Fruit fly (Drosophila melanogaster) whole organism, prepupa: ENCODE data around the gene CG5172.

Experiments
- Blimp-1 ChIP-seq: fragments of 200-800 bp; sonication (Bioruptor generic); optimal IDR thresholded peaks from 3 replicates; lab custom pipeline; 2017; ENCODE audit warnings: missing biosample characterization, missing genetic modification characterization, mild to moderate bottlenecking, moderate library complexity, missing genetic modification reagents
- CG10631 ChIP-seq: fragments of 200-800 bp; sonication (Bioruptor generic); optimal IDR thresholded peaks from 2 replicates; lab custom pipeline; 2016; ENCODE audit warnings: missing biosample characterization, missing genetic modification characterization
- CG10669 ChIP-seq: fragments of 200-800 bp; sonication (Bioruptor generic); optimal IDR thresholded peaks from 3 replicates; lab custom pipeline; 2018; ENCODE audit warnings: missing biosample characterization, mild to moderate bottlenecking, missing genetic modification characterization, moderate library complexity
- CG11762 ChIP-seq: fragments of 200-800 bp; sonication (Bioruptor generic); optimal IDR thresholded peaks from 3 replicates; lab custom pipeline; 2016; ENCODE audit warnings: missing biosample characterization, missing genetic modification characterization; ENCODE audit not compliant: insufficient read depth
- CG15336 ChIP-seq: fragments of 200-800 bp; sonication (Bioruptor generic); IDR thresholded peaks from 2 replicates; pipeline ENCODE4 v1.3.6; 2022; ENCODE audit warnings: missing biosample characterization, missing genetic modification characterization
- CG1621 ChIP-seq: fragments of 200-800 bp; sonication (Bioruptor generic); optimal IDR thresholded peaks from 3 replicates; lab custom pipeline; 2018; ENCODE audit warnings: missing biosample characterization, mild to moderate bottlenecking, missing genetic modification characterization
- CG16779 ChIP-seq: fragments of 200-800 bp; sonication (Bioruptor generic); optimal IDR thresholded peaks from 3 replicates; lab custom pipeline; 2017; ENCODE audit warnings: missing biosample characterization, mild to moderate bottlenecking, missing genetic modification characterization
- CG3032 ChIP-seq: fragments of 200-800 bp; optimal IDR thresholded peaks from 2 replicates; lab custom pipeline; 2019; ENCODE audit warnings: missing biosample characterization, mild to moderate bottlenecking, missing genetic modification characterization, moderate library complexity
- CG31627 ChIP-seq: fragments of 200-800 bp; sonication (Bioruptor generic); optimal IDR thresholded peaks from 3 replicates; lab custom pipeline; 2016; ENCODE audit warnings: missing biosample characterization, missing genetic modification characterization
- CG32006 ChIP-seq: fragments of 200-800 bp; sonication (Bioruptor generic); optimal IDR thresholded peaks from 3 replicates; lab custom pipeline; 2017; ENCODE audit warnings: missing biosample characterization, mild to moderate bottlenecking, missing genetic modification characterization
- CG34406 ChIP-seq: fragments of 200-800 bp; sonication (Bioruptor generic); optimal IDR thresholded peaks from 3 replicates; lab custom pipeline; 2016; ENCODE audit warnings: missing biosample characterization, missing genetic modification characterization
- CG3919 ChIP-seq: fragments of 200-800 bp; sonication (Bioruptor generic); optimal IDR thresholded peaks from 3 replicates; lab custom pipeline; 2016; ENCODE audit warnings: missing biosample characterization, missing genetic modification characterization
- CG4318 ChIP-seq: fragments of 200-800 bp; sonication (Bioruptor generic); optimal IDR thresholded peaks from 3 replicates; lab custom pipeline; 2017; ENCODE audit warnings: missing biosample characterization, mild to moderate bottlenecking, missing genetic modification characterization
- CG6163 ChIP-seq: fragments of 200-800 bp; sonication (Bioruptor generic); IDR thresholded peaks from 3 replicates; pipeline ENCODE4 v1.3.6; 2022; ENCODE audit warnings: missing biosample characterization, missing genetic modification characterization
- CG6276 ChIP-seq: fragments of 200-800 bp; sonication (Bioruptor generic); optimal IDR thresholded peaks from 2 replicates; lab custom pipeline; 2017; ENCODE audit warnings: missing biosample characterization, mild to moderate bottlenecking, missing genetic modification characterization
- CG6792 ChIP-seq: fragments of 200-800 bp; sonication (Bioruptor generic); optimal IDR thresholded peaks from 3 replicates; lab custom pipeline; 2016; ENCODE audit warnings: missing biosample characterization, missing genetic modification characterization
- CG6854 ChIP-seq: fragments of 200-800 bp; sonication (Bioruptor generic); optimal IDR thresholded peaks from 2 replicates; lab custom pipeline; 2017; ENCODE audit warnings: missing biosample characterization, mild to moderate bottlenecking, missing genetic modification characterization
- CG7368 ChIP-seq: fragments of 200-800 bp; sonication (Bioruptor generic); optimal IDR thresholded peaks from 3 replicates; lab custom pipeline; 2016; ENCODE audit warnings: missing biosample characterization, missing genetic modification characterization
- CG8119 ChIP-seq: fragments of 200-800 bp; sonication (Bioruptor generic); IDR thresholded peaks from 3 replicates; pipeline ENCODE4 v1.3.6; 2022; ENCODE audit warnings: missing biosample characterization, missing genetic modification characterization
- CG8319 ChIP-seq: fragments of 200-800 bp; sonication (Bioruptor generic); optimal IDR thresholded peaks from 3 replicates; lab custom pipeline; 2016; ENCODE audit warnings: missing biosample characterization, missing genetic modification characterization
- CG8632 ChIP-seq: fragments of 200-800 bp; sonication (Bioruptor generic); optimal IDR thresholded peaks from 3 replicates; lab custom pipeline; 2016; ENCODE audit warnings: missing biosample characterization, missing genetic modification characterization
- CG9139 ChIP-seq: fragments of 200-800 bp; sonication (Bioruptor generic); optimal IDR thresholded peaks from 3 replicates; lab custom pipeline; 2017; ENCODE audit warnings: missing biosample characterization, mild to moderate bottlenecking, missing genetic modification characterization
- Eip78C ChIP-seq: fragments of 200-800 bp; sonication (Bioruptor generic); peaks from one replicate; lab custom pipeline; 2016; ENCODE audit warnings: missing biosample characterization, missing genetic modification characterization
- Eip93F ChIP-seq: fragments of 200-800 bp; sonication (Bioruptor generic); optimal IDR thresholded peaks from 2 replicates; lab custom pipeline; 2016; ENCODE audit warnings: missing biosample characterization, mild to moderate bottlenecking, missing genetic modification characterization
- Ets21C ChIP-seq: fragments of 200-800 bp; sonication (Bioruptor generic); optimal IDR thresholded peaks from 3 replicates; lab custom pipeline; 2016; ENCODE audit warnings: missing biosample characterization, missing genetic modification characterization
- Ets96B ChIP-seq: fragments of 200-800 bp; optimal IDR thresholded peaks from 2 replicates; lab custom pipeline; 2019; ENCODE audit warnings: missing biosample characterization, mild to moderate bottlenecking, missing genetic modification characterization, moderate library complexity
- Gug ChIP-seq: fragments of 200-800 bp; sonication (Bioruptor generic); IDR thresholded peaks from 2 replicates; pipeline ENCODE4 v1.3.6; 2022; ENCODE audit warnings: missing biosample characterization, missing genetic modification characterization
- Hr38 ChIP-seq: sonication (Bioruptor generic); optimal IDR thresholded peaks from 2 replicates; lab custom pipeline; 2016; ENCODE audit warnings: missing biosample characterization, missing genetic modification characterization
- Hr39 ChIP-seq: fragments of 200-800 bp; sonication (Bioruptor generic); optimal IDR thresholded peaks from 2 replicates; lab custom pipeline; 2016; ENCODE audit warnings: missing biosample characterization, missing genetic modification characterization
- Lpt ChIP-seq: fragments of 200-800 bp; sonication (Bioruptor generic); optimal IDR thresholded peaks from 3 replicates; lab custom pipeline; 2016; ENCODE audit warnings: missing biosample characterization, missing genetic modification characterization
- Met ChIP-seq: fragments of 200-800 bp; sonication (Bioruptor generic); optimal IDR thresholded peaks from 3 replicates; lab custom pipeline; 2016; ENCODE audit warnings: missing biosample characterization, missing genetic modification characterization
- OdsH ChIP-seq: fragments of 200-800 bp; sonication (Bioruptor generic); optimal IDR thresholded peaks from 3 replicates; lab custom pipeline; 2016; ENCODE audit warnings: missing biosample characterization, missing genetic modification characterization
- Smox ChIP-seq: fragments of 200-800 bp; sonication (Bioruptor generic); optimal IDR thresholded peaks from 3 replicates; lab custom pipeline; 2016; ENCODE audit warnings: missing biosample characterization, missing genetic modification characterization
- Sox102F ChIP-seq: fragments of 200-800 bp; sonication (Bioruptor generic); optimal IDR thresholded peaks from 2 replicates; lab custom pipeline; 2016; ENCODE audit warnings: missing biosample characterization, mild to moderate bottlenecking, missing genetic modification characterization
- Sox15 ChIP-seq: fragments of 200-800 bp; sonication (Bioruptor generic); optimal IDR thresholded peaks from 3 replicates; lab custom pipeline; 2016; ENCODE audit warnings: missing biosample characterization, missing genetic modification characterization
- achi ChIP-seq: fragments of 200-800 bp; sonication (Bioruptor generic); optimal IDR thresholded peaks from 3 replicates; lab custom pipeline; 2016; ENCODE audit warnings: missing biosample characterization, missing genetic modification characterization
- cyc ChIP-seq: fragments of 200-800 bp; sonication (Bioruptor generic); optimal IDR thresholded peaks from 3 replicates; lab custom pipeline; 2016; ENCODE audit warnings: missing biosample characterization, missing genetic modification characterization
- dac ChIP-seq: fragments of 200-800 bp; sonication (Bioruptor generic); optimal IDR thresholded peaks from 2 replicates; lab custom pipeline; 2017; ENCODE audit warnings: missing biosample characterization, mild to moderate bottlenecking, missing genetic modification characterization
- dsx ChIP-seq: fragments of 200-800 bp; optimal IDR thresholded peaks from 3 replicates; lab custom pipeline; 2019; ENCODE audit warnings: missing biosample characterization, mild to moderate bottlenecking, missing genetic modification characterization, moderate library complexity; ENCODE audit not compliant: poor library complexity, severe bottlenecking
- eg ChIP-seq: fragments of 200-800 bp; sonication (Bioruptor generic); IDR thresholded peaks from 3 replicates; pipeline ENCODE4 v1.3.6; 2022; ENCODE audit warnings: missing biosample characterization, missing genetic modification characterization
- esn ChIP-seq: fragments of 200-800 bp; sonication (Bioruptor generic); optimal IDR thresholded peaks from 2 replicates; lab custom pipeline; 2016; ENCODE audit warnings: missing biosample characterization, mild to moderate bottlenecking, missing genetic modification characterization, moderate library complexity
- fd59A ChIP-seq: fragments of 200-800 bp; sonication (Bioruptor generic); optimal IDR thresholded peaks from 2 replicates; lab custom pipeline; 2017; ENCODE audit warnings: missing biosample characterization, mild to moderate bottlenecking, missing genetic modification characterization, missing genetic modification reagents
- fd85E ChIP-seq: fragments of 200-800 bp; sonication (Bioruptor generic); optimal IDR thresholded peaks from 3 replicates; lab custom pipeline; 2016; ENCODE audit warnings: missing biosample characterization, missing genetic modification characterization
- fkh ChIP-seq: fragments of 200-800 bp; sonication (Bioruptor generic); optimal IDR thresholded peaks from 3 replicates; lab custom pipeline; 2017; ENCODE audit warnings: missing biosample characterization, mild to moderate bottlenecking, missing genetic modification characterization, moderate library complexity
- lz ChIP-seq: fragments of 200-800 bp; sonication (Bioruptor generic); optimal IDR thresholded peaks from 3 replicates; lab custom pipeline; 2016; ENCODE audit warnings: missing biosample characterization, missing genetic modification characterization
- net ChIP-seq: fragments of 200-800 bp; sonication (Bioruptor generic); optimal IDR thresholded peaks from 3 replicates; lab custom pipeline; 2016; ENCODE audit warnings: missing biosample characterization, missing genetic modification characterization
- salr ChIP-seq, 2 experiments: fragments of 200-800 bp; sonication (Bioruptor generic); optimal IDR thresholded peaks; 3 replicates each; lab custom pipeline; 2016 to 2018; ENCODE audit warnings: missing biosample characterization in 2 of 2, missing genetic modification characterization in 2 of 2, mild to moderate bottlenecking in 1 of 2
- spab ChIP-seq: fragments of 200-800 bp; sonication (Bioruptor generic); optimal IDR thresholded peaks from 2 replicates; lab custom pipeline; 2017; ENCODE audit warnings: missing biosample characterization, mild to moderate bottlenecking, missing genetic modification characterization, missing genetic modification reagents
- ss ChIP-seq, 2 experiments: fragments of 200-800 bp; sonication (Bioruptor generic); optimal IDR thresholded peaks; 2 replicates in 1 of 2; 3 replicates in 1 of 2; lab custom pipeline; 2017 to 2018; ENCODE audit warnings: mild to moderate bottlenecking in 2 of 2, missing biosample characterization in 2 of 2, missing genetic modification characterization in 2 of 2, moderate library complexity in 1 of 2
- svp ChIP-seq: fragments of 200-800 bp; sonication (Bioruptor generic); peaks from one replicate; lab custom pipeline; 2016; ENCODE audit warnings: missing biosample characterization, missing genetic modification characterization
- topi ChIP-seq: fragments of 200-800 bp; sonication (Bioruptor generic); optimal IDR thresholded peaks from 3 replicates; lab custom pipeline; 2016; ENCODE audit warnings: missing biosample characterization, missing genetic modification characterization
- vri ChIP-seq: fragments of 200-800 bp; sonication (Bioruptor generic); optimal IDR thresholded peaks from 3 replicates; lab custom pipeline; 2016; ENCODE audit warnings: missing biosample characterization, mild to moderate bottlenecking, missing genetic modification characterization

The CG5172 gene

dm6 chrX:17187495-17187894 is 33.7 kb upstream of the CG5172 start:
- TF ChIP-seq ss (GFP tag; optimal IDR thresholded peaks at IDR 0.05; lab: Kevin White, UChicago) (no peak), Gug (GFP tag; lab: Robert Waterston, UW) (0 out of 2 replicates have a peak, but pooled peaks have one; percentile 12), vri (GFP tag; lab: Kevin White, UChicago) (no peak), CG9139 (GFP tag; lab: Kevin White, UChicago) (no peak), CG4318 (GFP tag; lab: Kevin White, UChicago) (peak; percentile 2), CG15336 (GFP tag; lab: Robert Waterston, UW) (peak; percentile 63), cyc (GFP tag; lab: Kevin White, UChicago) (no peak), CG6854 (GFP tag; lab: Kevin White, UChicago) (no peak), Hr38 (GFP tag; lab: Kevin White, UChicago) (no peak), Ets21C (GFP tag; lab: Kevin White, UChicago) (no peak), CG32006 (peak; percentile 54), Smox (GFP tag; lab: Kevin White, UChicago) (peak; percentile 29), CG8632 (GFP tag; lab: Kevin White, UChicago) (peak; percentile 52), eg (GFP tag; lab: Robert Waterston, UW) (peak; percentile 77), Blimp-1 (GFP tag; lab: Kevin White, UChicago) (no peak), net (GFP tag; lab: Kevin White, UChicago) (peak; percentile 48), Sox15 (GFP tag; lab: Kevin White, UChicago) (peak; percentile 32), OdsH (peak; percentile 62), achi (peak; percentile 55), esn (GFP tag; lab: Kevin White, UChicago) (peak; percentile 53), CG3032 (no peak), CG10669 (GFP tag; lab: Kevin White, UChicago) (no peak), topi (GFP tag; lab: Kevin White, UChicago) (peak; percentile 41), CG3919 (peak; percentile 46), spab (GFP tag; lab: Kevin White, UChicago) (no peak), fd59A (GFP tag; lab: Kevin White, UChicago) (no peak), CG10631 (no peak), Sox102F (GFP tag; lab: Kevin White, UChicago) (peak; percentile 20), lz (GFP tag; lab: Kevin White, UChicago) (peak; percentile 2), CG6276 (GFP tag; lab: Kevin White, UChicago) (peak; percentile 30), CG31627 (GFP tag; lab: Kevin White, UChicago) (no peak), CG6163 (GFP tag; lab: Robert Waterston, UW) (peak; percentile 58; the same call in 2 of the 3 replicates), fd85E (GFP tag; lab: Kevin White, UChicago) (no peak), Eip93F (no peak), Ets96B (tag; lab: Kevin White, UChicago) (no peak), CG8119 (peak; percentile 66), Met (GFP tag; lab: Kevin White, UChicago) (peak; percentile 54), CG11762 (GFP tag; lab: Kevin White, UChicago) (peak; percentile 31), CG6792 (GFP tag; lab: Kevin White, UChicago) (peak; percentile 41), salr (GFP tag; optimal IDR thresholded peaks at IDR 0.05; lab: Kevin White, UChicago) (peak in 1 of 2 experiments; percentile 35), svp (GFP tag; lab: Kevin White, UChicago) (peak; percentile 38), dac (no peak), fkh (GFP tag; lab: Kevin White, UChicago) (no peak), Eip78C (GFP tag; lab: Kevin White, UChicago) (peak; percentile 80), CG8319 (GFP tag; lab: Kevin White, UChicago) (peak; percentile 42), dsx (GFP tag; lab: Kevin White, UChicago) (no peak), CG34406 (GFP tag; lab: Kevin White, UChicago) (peak; percentile 58), CG7368 (GFP tag; lab: Kevin White, UChicago) (peak; percentile 8), CG16779 (tag; lab: Kevin White, UChicago) (no peak), Hr39 (GFP tag; lab: Kevin White, UChicago) (no peak), Lpt (GFP tag; lab: Kevin White, UChicago) (no peak), CG1621 (no peak)
